Fruit fly (Drosophila melanogaster) whole organism, prepupa: ENCODE results near the gene Oatp30B.
A peak's percentile ranks its signal among the peaks of the same experiment; 100 is the strongest.

Experiments used
- CG11902 ChIP-seq: fragments of 200-800 bp; sonication (Bioruptor generic); optimal IDR thresholded peaks from 3 replicates; lab custom pipeline; 2016; ENCODE audit warnings: missing biosample characterization, missing genetic modification characterization
- CG15336 ChIP-seq: fragments of 200-800 bp; sonication (Bioruptor generic); IDR thresholded peaks from 2 replicates; pipeline ENCODE4 v1.3.6; 2022; ENCODE audit warnings: missing biosample characterization, missing genetic modification characterization
- CG1621 ChIP-seq: fragments of 200-800 bp; sonication (Bioruptor generic); optimal IDR thresholded peaks from 3 replicates; lab custom pipeline; 2018; ENCODE audit warnings: missing biosample characterization, mild to moderate bottlenecking, missing genetic modification characterization
- CG16779 ChIP-seq: fragments of 200-800 bp; sonication (Bioruptor generic); optimal IDR thresholded peaks from 3 replicates; lab custom pipeline; 2017; ENCODE audit warnings: missing biosample characterization, mild to moderate bottlenecking, missing genetic modification characterization
- CG31627 ChIP-seq: fragments of 200-800 bp; sonication (Bioruptor generic); optimal IDR thresholded peaks from 3 replicates; lab custom pipeline; 2016; ENCODE audit warnings: missing biosample characterization, missing genetic modification characterization
- CG32006 ChIP-seq: fragments of 200-800 bp; sonication (Bioruptor generic); optimal IDR thresholded peaks from 3 replicates; lab custom pipeline; 2017; ENCODE audit warnings: missing biosample characterization, mild to moderate bottlenecking, missing genetic modification characterization
- CG3919 ChIP-seq: fragments of 200-800 bp; sonication (Bioruptor generic); optimal IDR thresholded peaks from 3 replicates; lab custom pipeline; 2016; ENCODE audit warnings: missing biosample characterization, missing genetic modification characterization
- CG4318 ChIP-seq: fragments of 200-800 bp; sonication (Bioruptor generic); optimal IDR thresholded peaks from 3 replicates; lab custom pipeline; 2017; ENCODE audit warnings: missing biosample characterization, mild to moderate bottlenecking, missing genetic modification characterization
- CG6163 ChIP-seq: fragments of 200-800 bp; sonication (Bioruptor generic); IDR thresholded peaks from 3 replicates; pipeline ENCODE4 v1.3.6; 2022; ENCODE audit warnings: missing biosample characterization, missing genetic modification characterization
- CG6808 ChIP-seq: fragments of 200-800 bp; sonication (Bioruptor generic); optimal IDR thresholded peaks from 3 replicates; lab custom pipeline; 2017; ENCODE audit warnings: missing biosample characterization, missing genetic modification characterization, mild to moderate bottlenecking, moderate library complexity, missing genetic modification reagents
- CG6854 ChIP-seq: fragments of 200-800 bp; sonication (Bioruptor generic); optimal IDR thresholded peaks from 2 replicates; lab custom pipeline; 2017; ENCODE audit warnings: missing biosample characterization, mild to moderate bottlenecking, missing genetic modification characterization
- CG8119 ChIP-seq: fragments of 200-800 bp; sonication (Bioruptor generic); IDR thresholded peaks from 3 replicates; pipeline ENCODE4 v1.3.6; 2022; ENCODE audit warnings: missing biosample characterization, missing genetic modification characterization
- CG8319 ChIP-seq: fragments of 200-800 bp; sonication (Bioruptor generic); optimal IDR thresholded peaks from 3 replicates; lab custom pipeline; 2016; ENCODE audit warnings: missing biosample characterization, missing genetic modification characterization
- CG8632 ChIP-seq: fragments of 200-800 bp; sonication (Bioruptor generic); optimal IDR thresholded peaks from 3 replicates; lab custom pipeline; 2016; ENCODE audit warnings: missing biosample characterization, missing genetic modification characterization
- Eip75B ChIP-seq: fragments of 200-800 bp; sonication (Bioruptor generic); optimal IDR thresholded peaks from 3 replicates; lab custom pipeline; 2016; ENCODE audit warnings: missing biosample characterization, missing genetic modification characterization
- Eip78C ChIP-seq: fragments of 200-800 bp; sonication (Bioruptor generic); peaks from one replicate; lab custom pipeline; 2016; ENCODE audit warnings: missing biosample characterization, missing genetic modification characterization
- Eip93F ChIP-seq: fragments of 200-800 bp; sonication (Bioruptor generic); optimal IDR thresholded peaks from 2 replicates; lab custom pipeline; 2016; ENCODE audit warnings: missing biosample characterization, mild to moderate bottlenecking, missing genetic modification characterization
- Ets21C ChIP-seq: fragments of 200-800 bp; sonication (Bioruptor generic); optimal IDR thresholded peaks from 3 replicates; lab custom pipeline; 2016; ENCODE audit warnings: missing biosample characterization, missing genetic modification characterization
- Ets96B ChIP-seq: fragments of 200-800 bp; optimal IDR thresholded peaks from 2 replicates; lab custom pipeline; 2019; ENCODE audit warnings: missing biosample characterization, mild to moderate bottlenecking, missing genetic modification characterization, moderate library complexity
- Hr38 ChIP-seq: sonication (Bioruptor generic); optimal IDR thresholded peaks from 2 replicates; lab custom pipeline; 2016; ENCODE audit warnings: missing biosample characterization, missing genetic modification characterization
- Hr39 ChIP-seq: fragments of 200-800 bp; sonication (Bioruptor generic); optimal IDR thresholded peaks from 2 replicates; lab custom pipeline; 2016; ENCODE audit warnings: missing biosample characterization, missing genetic modification characterization
- Lpt ChIP-seq: fragments of 200-800 bp; sonication (Bioruptor generic); optimal IDR thresholded peaks from 3 replicates; lab custom pipeline; 2016; ENCODE audit warnings: missing biosample characterization, missing genetic modification characterization
- Met ChIP-seq: fragments of 200-800 bp; sonication (Bioruptor generic); optimal IDR thresholded peaks from 3 replicates; lab custom pipeline; 2016; ENCODE audit warnings: missing biosample characterization, missing genetic modification characterization
- OdsH ChIP-seq: fragments of 200-800 bp; sonication (Bioruptor generic); optimal IDR thresholded peaks from 3 replicates; lab custom pipeline; 2016; ENCODE audit warnings: missing biosample characterization, missing genetic modification characterization
- Smox ChIP-seq: fragments of 200-800 bp; sonication (Bioruptor generic); optimal IDR thresholded peaks from 3 replicates; lab custom pipeline; 2016; ENCODE audit warnings: missing biosample characterization, missing genetic modification characterization
- Sox102F ChIP-seq: fragments of 200-800 bp; sonication (Bioruptor generic); optimal IDR thresholded peaks from 2 replicates; lab custom pipeline; 2016; ENCODE audit warnings: missing biosample characterization, mild to moderate bottlenecking, missing genetic modification characterization
- Sox14 ChIP-seq: fragments of 200-800 bp; sonication (Bioruptor generic); optimal IDR thresholded peaks from 3 replicates; lab custom pipeline; 2016; ENCODE audit warnings: missing biosample characterization, missing genetic modification characterization
- acj6 ChIP-seq: fragments of 200-800 bp; sonication (Bioruptor generic); optimal IDR thresholded peaks from 3 replicates; lab custom pipeline; 2016; ENCODE audit warnings: missing biosample characterization, missing genetic modification characterization
- cyc ChIP-seq: fragments of 200-800 bp; sonication (Bioruptor generic); optimal IDR thresholded peaks from 3 replicates; lab custom pipeline; 2016; ENCODE audit warnings: missing biosample characterization, missing genetic modification characterization
- dac ChIP-seq: fragments of 200-800 bp; sonication (Bioruptor generic); optimal IDR thresholded peaks from 2 replicates; lab custom pipeline; 2017; ENCODE audit warnings: missing biosample characterization, mild to moderate bottlenecking, missing genetic modification characterization
- dsx ChIP-seq: fragments of 200-800 bp; optimal IDR thresholded peaks from 3 replicates; lab custom pipeline; 2019; ENCODE audit warnings: missing biosample characterization, mild to moderate bottlenecking, missing genetic modification characterization, moderate library complexity; ENCODE audit not compliant: poor library complexity, severe bottlenecking
- esn ChIP-seq: fragments of 200-800 bp; sonication (Bioruptor generic); optimal IDR thresholded peaks from 2 replicates; lab custom pipeline; 2016; ENCODE audit warnings: missing biosample characterization, mild to moderate bottlenecking, missing genetic modification characterization, moderate library complexity
- fd59A ChIP-seq: fragments of 200-800 bp; sonication (Bioruptor generic); optimal IDR thresholded peaks from 2 replicates; lab custom pipeline; 2017; ENCODE audit warnings: missing biosample characterization, mild to moderate bottlenecking, missing genetic modification characterization, missing genetic modification reagents
- fd85E ChIP-seq: fragments of 200-800 bp; sonication (Bioruptor generic); optimal IDR thresholded peaks from 3 replicates; lab custom pipeline; 2016; ENCODE audit warnings: missing biosample characterization, missing genetic modification characterization
- lz ChIP-seq: fragments of 200-800 bp; sonication (Bioruptor generic); optimal IDR thresholded peaks from 3 replicates; lab custom pipeline; 2016; ENCODE audit warnings: missing biosample characterization, missing genetic modification characterization
- pdm3 ChIP-seq: fragments of 200-800 bp; sonication (Bioruptor generic); optimal IDR thresholded peaks from 3 replicates; lab custom pipeline; 2016; ENCODE audit warnings: missing biosample characterization, missing genetic modification characterization
- salr ChIP-seq, 2 experiments: fragments of 200-800 bp; sonication (Bioruptor generic); optimal IDR thresholded peaks; 3 replicates each; lab custom pipeline; 2016 to 2018; ENCODE audit warnings: missing biosample characterization in 2 of 2, missing genetic modification characterization in 2 of 2, mild to moderate bottlenecking in 1 of 2
- spab ChIP-seq: fragments of 200-800 bp; sonication (Bioruptor generic); optimal IDR thresholded peaks from 2 replicates; lab custom pipeline; 2017; ENCODE audit warnings: missing biosample characterization, mild to moderate bottlenecking, missing genetic modification characterization, missing genetic modification reagents
- ss ChIP-seq, 2 experiments: fragments of 200-800 bp; sonication (Bioruptor generic); optimal IDR thresholded peaks; 2 replicates in 1 of 2; 3 replicates in 1 of 2; lab custom pipeline; 2017 to 2018; ENCODE audit warnings: mild to moderate bottlenecking in 2 of 2, missing biosample characterization in 2 of 2, missing genetic modification characterization in 2 of 2, moderate library complexity in 1 of 2
- svp ChIP-seq: fragments of 200-800 bp; sonication (Bioruptor generic); peaks from one replicate; lab custom pipeline; 2016; ENCODE audit warnings: missing biosample characterization, missing genetic modification characterization
- topi ChIP-seq: fragments of 200-800 bp; sonication (Bioruptor generic); optimal IDR thresholded peaks from 3 replicates; lab custom pipeline; 2016; ENCODE audit warnings: missing biosample characterization, missing genetic modification characterization
- vri ChIP-seq: fragments of 200-800 bp; sonication (Bioruptor generic); optimal IDR thresholded peaks from 3 replicates; lab custom pipeline; 2016; ENCODE audit warnings: missing biosample characterization, mild to moderate bottlenecking, missing genetic modification characterization

The Oatp30B gene

DNA sequence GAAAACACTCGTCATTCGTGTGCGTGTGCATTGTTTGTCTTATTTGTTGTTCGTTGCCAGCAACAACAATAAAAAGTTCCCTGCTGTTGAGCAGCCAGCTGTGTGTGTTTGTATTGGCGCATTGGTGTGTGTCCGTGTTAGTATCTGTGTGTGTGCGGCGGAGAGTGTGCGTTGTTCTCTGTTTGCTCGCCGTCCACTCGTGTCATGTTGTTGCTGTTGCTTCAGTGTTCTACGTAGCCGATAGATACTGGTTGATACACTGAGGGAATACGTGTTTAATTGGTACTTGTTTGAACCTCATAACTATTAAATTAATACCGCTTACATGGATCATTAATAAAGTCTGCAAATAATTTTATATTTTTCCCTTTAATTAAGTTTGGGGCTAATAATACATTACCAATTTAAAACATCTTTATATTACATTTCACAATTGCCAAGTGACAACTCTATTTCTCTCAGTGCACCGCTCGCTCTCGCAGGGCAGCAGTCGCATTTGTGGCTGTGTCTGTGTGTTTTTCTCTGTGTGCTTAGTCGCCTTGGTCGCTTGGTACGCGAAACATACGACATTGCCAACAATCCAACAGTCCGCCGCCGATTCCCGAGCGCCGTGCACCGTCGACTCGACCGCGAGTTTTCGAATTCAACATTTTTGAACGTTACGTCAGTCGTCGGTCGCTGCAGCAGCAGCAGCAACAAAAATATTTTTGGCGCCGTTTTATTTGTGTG is 47.5 kb downstream of the Oatp30B start, which contains the start of gene brwl (continued):
- TF ChIP-seq spab (GFP tag; lab: Kevin White, UChicago) (peak; percentile 99), cyc (GFP tag; lab: Kevin White, UChicago) (peak; percentile 98), CG1621 (peak; percentile 97), dac (GFP tag; lab: Kevin White, UChicago) (peak; percentile 96), OdsH (peak; percentile 99), CG8319 (GFP tag; lab: Kevin White, UChicago) (peak; percentile 96), svp (peak; percentile 99), fd59A (GFP tag; lab: Kevin White, UChicago) (peak; percentile 98), CG8632 (GFP tag; lab: Kevin White, UChicago) (peak; percentile 98), CG11902 (GFP tag; lab: Kevin White, UChicago) (peak; percentile 96), Ets21C (GFP tag; lab: Kevin White, UChicago) (peak; percentile 97), CG6854 (GFP tag; lab: Kevin White, UChicago) (peak; percentile 94), salr (GFP tag; optimal IDR thresholded peaks at IDR 0.05; lab: Kevin White, UChicago) (peak; percentile 95 to 99), esn (GFP tag; lab: Kevin White, UChicago) (peak; percentile 99), CG8119 (GFP tag; lab: Robert Waterston, UW) (peak; percentile 99), vri (peak; percentile 97)

DNA sequence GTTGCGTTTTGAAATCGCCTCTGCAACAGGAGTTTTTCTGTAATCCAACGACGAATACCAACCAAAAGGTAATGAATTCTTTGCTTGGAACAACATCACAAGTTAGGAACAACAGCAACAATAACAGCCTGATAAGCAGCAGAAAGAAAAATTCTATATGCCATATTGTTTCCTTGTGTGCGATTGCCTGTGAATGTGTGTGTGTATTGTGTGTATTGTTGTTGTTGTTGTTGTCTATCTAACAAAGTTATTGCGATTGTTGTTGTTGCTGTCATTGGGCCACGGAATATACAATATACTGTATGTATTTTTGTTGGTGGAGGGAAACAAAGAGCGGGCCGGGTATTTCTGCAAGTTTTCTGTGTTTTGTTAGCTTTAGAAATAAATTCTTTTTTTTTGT is 48.1 kb downstream of the Oatp30B start:
- no peak for TF ChIP-seq Met (GFP tag; lab: Kevin White, UChicago)
- no peak for TF ChIP-seq lz
- TF ChIP-seq svp: no peak
- TF ChIP-seq pdm3 (GFP tag; lab: Kevin White, UChicago): no peak
- no peak for TF ChIP-seq Eip75B
- no peak for TF ChIP-seq Sox14 (GFP tag; lab: Kevin White, UChicago)
- TF ChIP-seq CG4318: no peak
- TF ChIP-seq Hr39 (GFP tag; lab: Kevin White, UChicago): no peak
- TF ChIP-seq CG1621: no peak
- TF ChIP-seq ss (GFP tag; optimal IDR thresholded peaks at IDR 0.05; lab: Kevin White, UChicago): no peak
- TF ChIP-seq vri: no peak

DNA sequence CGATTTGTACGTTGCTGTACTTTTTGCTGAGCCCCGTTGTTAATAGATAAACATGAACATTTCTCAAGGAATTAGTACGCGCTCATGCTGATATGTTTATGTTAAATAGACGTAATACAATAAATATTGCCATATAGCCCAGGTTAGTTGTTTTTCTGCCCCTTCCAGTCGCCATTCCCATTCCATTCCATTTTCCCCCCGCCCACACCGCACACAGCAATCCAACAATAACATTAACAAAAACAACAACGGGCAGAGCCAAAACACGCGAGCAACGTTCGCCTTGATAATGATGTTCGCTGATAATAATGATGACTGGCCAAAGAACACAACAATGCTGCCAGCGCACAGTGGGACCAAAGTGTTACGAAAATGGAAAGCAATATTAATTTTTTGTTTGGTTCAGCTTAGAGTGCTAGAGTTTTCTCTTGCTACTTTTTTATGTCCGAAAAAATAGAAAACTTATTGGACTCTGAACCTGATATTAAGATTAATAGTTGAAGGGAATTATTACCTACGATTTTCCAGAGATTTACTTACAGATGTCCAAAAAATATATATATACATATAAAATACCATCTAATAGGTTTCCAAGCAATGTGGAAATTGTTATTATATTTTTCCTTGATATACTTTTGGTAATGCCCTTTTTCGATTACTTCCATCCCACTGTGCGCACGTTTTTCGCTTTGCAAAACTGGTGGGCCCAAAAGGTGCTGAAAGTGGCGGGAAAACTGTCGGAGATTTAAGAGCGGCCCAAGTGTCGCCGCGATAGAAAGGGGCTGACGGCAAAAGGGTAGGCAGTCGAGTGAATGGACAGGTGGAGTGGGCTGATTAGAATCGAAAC is 48.8 kb downstream of the Oatp30B start:
- TF ChIP-seq CG32006 (GFP tag; lab: Kevin White, UChicago): peak; percentile 98
- peak; percentile 96 for TF ChIP-seq CG16779
- peak; percentile 95 for TF ChIP-seq CG3919 (GFP tag; lab: Kevin White, UChicago)
- TF ChIP-seq fd85E (GFP tag; lab: Kevin White, UChicago): peak; percentile 88
- peak; percentile 88 for TF ChIP-seq CG31627
- peak; percentile 97 for TF ChIP-seq svp
- TF ChIP-seq CG1621: peak; percentile 90
- peak; percentile 90 for TF ChIP-seq CG6163 (GFP tag; lab: Robert Waterston, UW)
- peak; percentile 97 for TF ChIP-seq CG8119 (GFP tag; lab: Robert Waterston, UW)
- peak; percentile 94 for TF ChIP-seq lz
- peak; percentile 96 for TF ChIP-seq CG8632 (GFP tag; lab: Kevin White, UChicago)
- TF ChIP-seq dsx (GFP tag; lab: Kevin White, UChicago): peak; percentile 95
- peak; percentile 97 for TF ChIP-seq esn (GFP tag; lab: Kevin White, UChicago)
- TF ChIP-seq CG15336 (GFP tag; lab: Robert Waterston, UW): peak; percentile 95
- TF ChIP-seq Smox: peak; percentile 96
- TF ChIP-seq Ets96B: peak; percentile 96
- TF ChIP-seq CG6808 (GFP tag; lab: Kevin White, UChicago): peak; percentile 99
- TF ChIP-seq pdm3 (GFP tag; lab: Kevin White, UChicago): peak; percentile 93
- TF ChIP-seq salr (GFP tag; optimal IDR thresholded peaks at IDR 0.05; lab: Kevin White, UChicago): peak; percentile 81 to 99
- peak; percentile 96 for TF ChIP-seq Lpt (GFP tag; lab: Kevin White, UChicago)
- peak; percentile 93 for TF ChIP-seq Sox14 (GFP tag; lab: Kevin White, UChicago)
- peak; percentile 96 for TF ChIP-seq acj6 (GFP tag; lab: Kevin White, UChicago)
- peak; percentile 96 for TF ChIP-seq Met (GFP tag; lab: Kevin White, UChicago)
- peak; percentile 95 for TF ChIP-seq topi (GFP tag; lab: Kevin White, UChicago)
- TF ChIP-seq Eip93F (GFP tag; lab: Kevin White, UChicago): peak; percentile 85
- TF ChIP-seq Hr38 (GFP tag; lab: Kevin White, UChicago): no peak
- peak; percentile 89 for TF ChIP-seq CG6854 (GFP tag; lab: Kevin White, UChicago)
- peak; percentile 94 for TF ChIP-seq Sox102F (GFP tag; lab: Kevin White, UChicago)
- peak; percentile 99 for TF ChIP-seq Eip78C (GFP tag; lab: Kevin White, UChicago)
- peak; percentile 98 for TF ChIP-seq spab (GFP tag; lab: Kevin White, UChicago)
- peak; percentile 97 for TF ChIP-seq OdsH
- peak; percentile 90 for TF ChIP-seq CG11902 (GFP tag; lab: Kevin White, UChicago)
